Fruit fly (Drosophila melanogaster) whole organism, embryonic: ENCODE results near the gene CG9776.

Experiments
- Abd-B ChIP-seq: fragments of 200-800 bp; sonication (Bioruptor generic); optimal IDR thresholded peaks from 2 replicates; lab custom pipeline; 2018; ENCODE audit warnings: missing biosample characterization, mild to moderate bottlenecking, missing genetic modification characterization, moderate library complexity
- Atf3 ChIP-seq: fragments of 200-800 bp; sonication (Bioruptor generic); optimal IDR thresholded peaks from 3 replicates; lab custom pipeline; 2016; ENCODE audit warnings: missing biosample characterization, missing genetic modification characterization
- Atf6 ChIP-seq: fragments of 200-800 bp; sonication (Bioruptor generic); IDR thresholded peaks from 2 replicates; pipeline ENCODE4 v1.3.6; 2022; ENCODE audit warnings: missing biosample characterization, missing genetic modification characterization
- Bgb ChIP-seq: fragments of 200-800 bp; sonication (Bioruptor generic); IDR thresholded peaks from 2 replicates; pipeline ENCODE4 v1.3.6; 2022; ENCODE audit warnings: missing biosample characterization, missing genetic modification characterization; ENCODE audit not compliant: partially characterized antibody
- CG10366 ChIP-seq: fragments of 200-800 bp; sonication (Bioruptor generic); IDR thresholded peaks from 2 replicates; pipeline ENCODE4 v1.3.6; 2022; ENCODE audit warnings: missing biosample characterization, missing genetic modification characterization
- CG10462 ChIP-seq: fragments of 200-800 bp; sonication (Bioruptor generic); optimal IDR thresholded peaks from 2 replicates; lab custom pipeline; 2016; ENCODE audit warnings: missing biosample characterization, missing genetic modification characterization
- CG11695 ChIP-seq: fragments of 200-800 bp; sonication (Bioruptor generic); IDR thresholded peaks from 3 replicates; pipeline ENCODE4 v1.3.6; 2022; ENCODE audit warnings: missing biosample characterization, missing genetic modification characterization
- CG14441 ChIP-seq: fragments of 200-800 bp; sonication (Bioruptor generic); IDR thresholded peaks from 2 replicates; pipeline ENCODE4 v1.3.6; 2022; ENCODE audit warnings: missing biosample characterization, missing genetic modification characterization
- CG1602 ChIP-seq: fragments of 200-800 bp; sonication (Bioruptor generic); optimal IDR thresholded peaks from 3 replicates; lab custom pipeline; 2016; ENCODE audit warnings: missing biosample characterization, missing genetic modification characterization
- CG2199 ChIP-seq: fragments of 200-800 bp; sonication (Bioruptor generic); IDR thresholded peaks from 3 replicates; pipeline ENCODE4 v1.3.6; 2022; ENCODE audit warnings: missing biosample characterization, missing genetic modification characterization
- CG31224 ChIP-seq: fragments of 200-800 bp; sonication (Bioruptor generic); IDR thresholded peaks from 2 replicates; pipeline ENCODE4 v1.3.6; 2022; ENCODE audit warnings: missing biosample characterization, missing genetic modification characterization
- CG31441 ChIP-seq: fragments of 200-800 bp; sonication (Bioruptor generic); IDR thresholded peaks from 2 replicates; pipeline ENCODE4 v1.3.6; 2022; ENCODE audit warnings: missing biosample characterization, missing genetic modification characterization
- CG34224 ChIP-seq: fragments of 200-800 bp; sonication (Bioruptor generic); IDR thresholded peaks from 3 replicates; pipeline ENCODE4 v1.3.6; 2022; ENCODE audit warnings: missing biosample characterization, missing genetic modification characterization; ENCODE audit not compliant: partially characterized antibody
- CG4730 ChIP-seq: fragments of 200-800 bp; sonication (Bioruptor generic); IDR thresholded peaks from 2 replicates; pipeline ENCODE4 v1.3.6; 2022; ENCODE audit warnings: missing biosample characterization, missing genetic modification characterization
- CG5245 ChIP-seq: fragments of 200-800 bp; sonication (Bioruptor generic); optimal IDR thresholded peaks from 3 replicates; lab custom pipeline; 2016; ENCODE audit warnings: missing biosample characterization, missing genetic modification characterization
- CG8359 ChIP-seq: fragments of 200-800 bp; sonication (Bioruptor generic); optimal IDR thresholded peaks from 2 replicates; lab custom pipeline; 2017; ENCODE audit warnings: missing biosample characterization, mild to moderate bottlenecking, missing genetic modification characterization, borderline replicate concordance
- Dbx ChIP-seq: fragments of 200-800 bp; sonication (Bioruptor generic); IDR thresholded peaks from 3 replicates; pipeline ENCODE4 v1.3.6; 2022; ENCODE audit warnings: missing biosample characterization, missing genetic modification characterization
- E2f2 ChIP-seq: fragments of 200-800 bp; sonication (Bioruptor generic); IDR thresholded peaks from 2 replicates; pipeline ENCODE4 v1.3.6; 2022; ENCODE audit warnings: missing biosample characterization, missing genetic modification characterization
- H15 ChIP-seq: fragments of 200-800 bp; sonication (Bioruptor generic); IDR thresholded peaks from 3 replicates; pipeline ENCODE4 v1.3.6; 2022; ENCODE audit warnings: missing biosample characterization, missing genetic modification characterization
- Hand ChIP-seq: fragments of 200-800 bp; sonication (Bioruptor generic); optimal IDR thresholded peaks from 2 replicates; lab custom pipeline; 2017; ENCODE audit warnings: mild to moderate bottlenecking, missing biosample characterization, missing genetic modification reagents, missing genetic modification characterization
- Hsf ChIP-seq: fragments of 200-800 bp; sonication (Bioruptor generic); optimal IDR thresholded peaks from 3 replicates; lab custom pipeline; 2016; ENCODE audit warnings: missing biosample characterization, missing genetic modification characterization
- Neu2 ChIP-seq: fragments of 200-800 bp; sonication (Bioruptor generic); optimal IDR thresholded peaks from 3 replicates; lab custom pipeline; 2016; ENCODE audit warnings: missing biosample characterization, missing genetic modification characterization, borderline replicate concordance
- Oli ChIP-seq: fragments of 200-800 bp; sonication (Bioruptor generic); optimal IDR thresholded peaks from 2 replicates; lab custom pipeline; 2018; ENCODE audit warnings: missing biosample characterization, mild to moderate bottlenecking, missing genetic modification characterization, moderate library complexity
- PHDP ChIP-seq: fragments of 200-800 bp; sonication (Bioruptor generic); optimal IDR thresholded peaks from 3 replicates; lab custom pipeline; 2018; ENCODE audit warnings: missing biosample characterization, mild to moderate bottlenecking, missing genetic modification characterization, moderate library complexity
- Usf ChIP-seq: fragments of 200-800 bp; sonication (Bioruptor generic); optimal IDR thresholded peaks from 2 replicates; lab custom pipeline; 2017; ENCODE audit warnings: missing genotype, missing biosample characterization, missing genetic modification characterization
- Xbp1 ChIP-seq: fragments of 200-800 bp; sonication (Bioruptor generic); optimal IDR thresholded peaks from 3 replicates; lab custom pipeline; 2016; ENCODE audit warnings: missing biosample characterization, mild to moderate bottlenecking, missing genetic modification characterization
- abd-A ChIP-seq: fragments of 200-800 bp; sonication (Bioruptor generic); optimal IDR thresholded peaks from 3 replicates; lab custom pipeline; 2019; ENCODE audit warnings: missing biosample characterization, mild to moderate bottlenecking, missing genetic modification characterization, moderate library complexity
- chinmo ChIP-seq: fragments of 200-800 bp; sonication (Bioruptor generic); IDR thresholded peaks from 4 replicates; pipeline ENCODE4 v1.3.6; 2022; ENCODE audit warnings: missing biosample characterization, missing genetic modification characterization; ENCODE audit not compliant: partially characterized antibody
- da ChIP-seq: fragments of 200-800 bp; sonication (Bioruptor generic); optimal IDR thresholded peaks from 2 replicates; lab custom pipeline; 2016; ENCODE audit warnings: missing biosample characterization, missing genetic modification characterization
- dmrt99B ChIP-seq: fragments of 200-800 bp; sonication (Bioruptor generic); optimal IDR thresholded peaks from 2 replicates; lab custom pipeline; 2018; ENCODE audit warnings: missing biosample characterization, mild to moderate bottlenecking, missing genetic modification characterization, moderate library complexity
- gsb-n ChIP-seq: fragments of 200-800 bp; sonication (Bioruptor generic); optimal IDR thresholded peaks from 3 replicates; lab custom pipeline; 2018; ENCODE audit warnings: missing biosample characterization, mild to moderate bottlenecking, missing genetic modification characterization
- insv ChIP-seq, 2 experiments: fragments of 200-800 bp; sonication (Bioruptor generic); optimal IDR thresholded peaks; 3 replicates each; lab custom pipeline; 2016 to 2018; ENCODE audit warnings: missing biosample characterization in 2 of 2, missing genetic modification characterization in 2 of 2
- kah ChIP-seq: fragments of 200-800 bp; sonication (Bioruptor generic); optimal IDR thresholded peaks from 2 replicates; lab custom pipeline; 2018; ENCODE audit warnings: missing biosample characterization, mild to moderate bottlenecking, missing genetic modification characterization
- ken ChIP-seq: fragments of 200-800 bp; sonication (Bioruptor generic); IDR thresholded peaks from 3 replicates; pipeline ENCODE4 v1.3.6; 2022; ENCODE audit warnings: missing biosample characterization, missing genetic modification characterization
- lov ChIP-seq, 2 experiments: fragments of 200-800 bp in 1 of 2; fragments of >200 bp in 1 of 2; sonication (Bioruptor generic) in 1 of 2; IDR thresholded peaks in 1 of 2; optimal IDR thresholded peaks in 1 of 2; 2 replicates in 1 of 2; 3 replicates in 1 of 2; pipeline versions ENCODE4 v1.3.6 to Lab custom; 2017 to 2022; ENCODE audit warnings: missing biosample characterization in 1 of 2, missing genetic modification characterization in 1 of 2
- otp ChIP-seq: fragments of 200-800 bp; sonication (Bioruptor generic); IDR thresholded peaks from 3 replicates; pipeline ENCODE4, ENCODE4 v1.3.6; 2022; ENCODE audit warnings: missing biosample characterization, missing genetic modification characterization
- peb ChIP-seq: fragments of 200-800 bp; sonication (Bioruptor generic); IDR thresholded peaks from 2 replicates; pipeline ENCODE4 v1.3.6; 2022; ENCODE audit warnings: missing biosample characterization, missing genetic modification characterization
- prd ChIP-seq, 3 experiments: fragments of >200 bp in 2 of 3; fragments of 200-800 bp in 1 of 3; sonication (Bioruptor generic) in 1 of 3; optimal IDR thresholded peaks in 2 of 3; IDR thresholded peaks in 1 of 3; 2 replicates in 2 of 3; 3 replicates in 1 of 3; pipeline versions ENCODE4 v1.3.6 to Lab custom; 2017 to 2022; ENCODE audit warnings: missing biosample characterization in 1 of 3, missing genetic modification characterization in 1 of 3
- pzg ChIP-seq: fragments of 200-800 bp; sonication (Bioruptor generic); optimal IDR thresholded peaks from 3 replicates; lab custom pipeline; 2018; ENCODE audit warnings: missing biosample characterization, mild to moderate bottlenecking, missing genetic modification characterization, moderate library complexity
- repo ChIP-seq: fragments of 200-800 bp; sonication (Bioruptor generic); optimal IDR thresholded peaks from 2 replicates; lab custom pipeline; 2016; ENCODE audit warnings: missing biosample characterization, missing genetic modification characterization
- shn ChIP-seq: fragments of 200-800 bp; sonication (Bioruptor generic); optimal IDR thresholded peaks from 3 replicates; lab custom pipeline; 2016; ENCODE audit warnings: missing biosample characterization, missing genetic modification characterization
- sob ChIP-seq: fragments of 200-800 bp; sonication (Bioruptor generic); IDR thresholded peaks from 2 replicates; pipeline ENCODE4 v1.3.6; 2022; ENCODE audit warnings: missing biosample characterization, missing genetic modification characterization
- stwl ChIP-seq: fragments of 200-800 bp; sonication (Bioruptor generic); optimal IDR thresholded peaks from 3 replicates; lab custom pipeline; 2018; ENCODE audit warnings: missing biosample characterization, mild to moderate bottlenecking, missing genetic modification characterization, moderate library complexity
- tap ChIP-seq: fragments of 200-800 bp; optimal IDR thresholded peaks from 3 replicates; lab custom pipeline; 2019; ENCODE audit warnings: missing biosample characterization, mild to moderate bottlenecking, missing genetic modification characterization, moderate library complexity
- tll ChIP-seq, 2 experiments: fragments of 200-800 bp in 1 of 2; fragments of >200 bp in 1 of 2; sonication (Bioruptor generic) in 1 of 2; optimal IDR thresholded peaks; 2 replicates each; lab custom pipeline; 2017 to 2019; ENCODE audit warnings: missing biosample characterization in 2 of 2, missing genetic modification characterization in 2 of 2, mild to moderate bottlenecking in 1 of 2, moderate library complexity in 1 of 2
- trem ChIP-seq: fragments of 200-800 bp; optimal IDR thresholded peaks from 3 replicates; lab custom pipeline; 2019; ENCODE audit warnings: missing biosample characterization, mild to moderate bottlenecking, missing genetic modification characterization, moderate library complexity
- tx ChIP-seq: fragments of 200-800 bp; sonication (Bioruptor generic); optimal IDR thresholded peaks from 2 replicates; lab custom pipeline; 2016; ENCODE audit warnings: missing biosample characterization, missing genetic modification characterization
- wor ChIP-seq: fragments of 200-800 bp; sonication (Bioruptor generic); IDR thresholded peaks from 2 replicates; pipeline ENCODE4 v1.3.6; 2022; ENCODE audit warnings: missing biosample characterization, missing genetic modification characterization

The CG9776 gene

DNA sequence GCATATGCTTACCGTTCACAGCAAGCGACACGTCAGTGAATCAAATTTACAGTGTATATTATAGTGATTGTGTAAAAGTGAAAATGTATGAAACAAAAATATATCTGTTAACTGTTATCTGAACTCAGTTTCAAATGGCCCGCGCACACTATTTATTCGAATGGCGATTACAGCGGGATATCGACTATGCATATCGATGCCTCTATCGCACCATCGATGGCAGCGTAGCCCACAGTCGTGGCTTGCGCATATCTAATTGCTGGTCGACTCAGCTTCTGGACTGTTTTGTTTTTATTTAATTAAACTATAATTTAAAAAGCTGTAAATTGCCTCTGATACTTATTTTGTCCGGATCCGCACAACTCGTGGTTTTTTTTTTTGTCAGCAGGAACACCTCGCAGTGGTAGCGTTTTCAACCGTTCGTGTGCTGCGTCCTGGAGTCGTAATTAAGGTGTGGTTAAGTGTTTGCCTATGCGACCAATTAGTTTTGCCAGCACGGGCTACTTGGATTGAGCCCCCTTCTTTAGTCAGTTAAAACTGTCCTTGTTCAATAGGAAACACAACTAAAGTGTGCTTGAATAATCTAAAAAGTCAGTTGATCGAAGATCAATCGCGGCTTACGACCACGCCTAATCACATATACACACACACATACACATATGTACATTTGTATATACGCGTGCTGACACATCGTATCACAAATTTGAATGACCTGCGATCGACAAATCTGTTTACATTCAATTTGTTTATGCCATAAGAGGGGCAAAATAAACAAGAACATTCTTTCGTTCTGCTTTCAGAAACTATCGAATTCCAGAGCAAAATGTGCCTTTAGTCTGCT lies 47.4 kb upstream of the CG9776 start, which contains the start of gene Cont (continued):
- TF ChIP-seq Abd-B (GFP tag; lab: Kevin White, UChicago) (no peak), Hand (GFP tag; lab: Kevin White, UChicago) (no peak), pzg (peak; percentile 82), CG31441 (no peak), E2f2 (GFP tag; lab: Robert Waterston, UW) (peak; percentile 98), lov (optimal IDR thresholded peaks at IDR 0.05; lab: Kevin White, UChicago) (no peak), lov (GFP tag; IDR thresholded peaks at IDR 0.05; lab: Robert Waterston, UW) (no peak), Neu2 (GFP tag; lab: Kevin White, UChicago) (peak; percentile 20), otp (GFP tag; lab: Robert Waterston, UW) (no peak), tap (tag; lab: Kevin White, UChicago) (no peak), H15 (GFP tag; lab: Robert Waterston, UW) (no peak), CG10366 (no peak), Dbx (GFP tag; lab: Robert Waterston, UW) (peak; percentile 60; the same call in 1 of the 3 replicates), Hsf (GFP tag; lab: Kevin White, UChicago) (no peak), peb (no peak), ken (GFP tag; lab: Robert Waterston, UW) (no peak), trem (tag; lab: Kevin White, UChicago) (peak; percentile 60), CG10462 (GFP tag; lab: Kevin White, UChicago) (no peak), insv (GFP tag; optimal IDR thresholded peaks at IDR 0.05; lab: Kevin White, UChicago) (no peak), Atf6 (GFP tag; lab: Robert Waterston, UW) (no peak), CG4730 (GFP tag; lab: Robert Waterston, UW) (0 out of 2 replicates have a peak, but pooled peaks have one; percentile 8), Xbp1 (GFP tag; lab: Kevin White, UChicago) (no peak), dmrt99B (tag; lab: Kevin White, UChicago) (no peak), CG11695 (no peak), sob (GFP tag; lab: Robert Waterston, UW) (no peak), wor (GFP tag; lab: Robert Waterston, UW) (no peak), chinmo (GFP tag; lab: Robert Waterston, UW) (peak; percentile 90; the same call in 2 of the 4 replicates), CG14441 (no peak), Atf3 (GFP tag; lab: Kevin White, UChicago) (no peak), tll (GFP tag; optimal IDR thresholded peaks at IDR 0.05; lab: Kevin White, UChicago) (no peak), CG5245 (GFP tag; lab: Kevin White, UChicago) (no peak), CG34224 (peak; percentile 93), shn (GFP tag; lab: Kevin White, UChicago) (no peak), da (no peak), prd (optimal IDR thresholded peaks at IDR 0.05; lab: Kevin White, UChicago) (no peak), prd (GFP tag; IDR thresholded peaks at IDR 0.05; lab: Robert Waterston, UW) (no peak), gsb-n (tag; lab: Kevin White, UChicago) (peak; percentile 29), tx (GFP tag; lab: Kevin White, UChicago) (no peak), kah (GFP tag; lab: Kevin White, UChicago) (no peak), CG8359 (GFP tag; lab: Kevin White, UChicago) (no peak), CG31224 (GFP tag; lab: Robert Waterston, UW) (no peak), PHDP (no peak), abd-A (no peak), repo (GFP tag; lab: Kevin White, UChicago) (no peak), Bgb (GFP tag; lab: Robert Waterston, UW) (peak; percentile 97), CG1602 (no peak), CG2199 (GFP tag; lab: Robert Waterston, UW) (0 out of 3 replicates have a peak, but pooled peaks have one; percentile 67), Usf (GFP tag; lab: Kevin White, UChicago) (no peak), stwl (tag; lab: Kevin White, UChicago) (peak; percentile 55), Oli (tag; lab: Kevin White, UChicago) (no peak)
